Worm (Caenorhabditis elegans) whole organism, young adult: Measurements from ENCODE around the gene R02F11.3.

Experiments
- B0019.2 ChIP-seq: fragments of 200-800 bp; sonication (Bioruptor generic); conservative IDR thresholded peaks from 2 replicates; pipeline ENCODE4 v1.3.6; 2022; ENCODE audit warnings: missing genetic modification reagents, missing genetic modification characterization, missing compliant biosample characterization
- C06A6.2 ChIP-seq: fragments of 200-800 bp; sonication (Bioruptor generic); conservative IDR thresholded peaks from 2 replicates; pipeline ENCODE4 v1.3.6; 2022; ENCODE audit warnings: missing genetic modification characterization, missing compliant biosample characterization
- F22D6.2 ChIP-seq: sonication (generic microtip); optimal IDR thresholded peaks from 2 replicates; lab custom pipeline; 2016; ENCODE audit warnings: mild to moderate bottlenecking, missing genetic modification characterization, missing compliant biosample characterization
- F57A8.1 ChIP-seq: fragments of 200-800 bp; sonication (Bioruptor generic); optimal IDR thresholded peaks from 2 replicates; lab custom pipeline; 2018; ENCODE audit warnings: mild to moderate bottlenecking, missing genetic modification characterization, moderate library complexity, missing compliant biosample characterization
- T07F8.4 ChIP-seq: sonication (generic microtip); optimal IDR thresholded peaks from 2 replicates; lab custom pipeline; 2016; ENCODE audit warnings: mild to moderate bottlenecking, missing genetic modification characterization, moderate library complexity, missing compliant biosample characterization
- aptf-3 ChIP-seq: fragments of 200-800 bp; sonication (Bioruptor generic); IDR thresholded peaks from 2 replicates; pipeline ENCODE4 v1.3.6; 2022; ENCODE audit warnings: missing genetic modification characterization, missing compliant biosample characterization
- attf-5 ChIP-seq: fragments of 200-800 bp; sonication (Bioruptor generic); optimal IDR thresholded peaks from 2 replicates; lab custom pipeline; 2018; ENCODE audit warnings: mild to moderate bottlenecking, missing genetic modification characterization, missing compliant biosample characterization
- cebp-1 ChIP-seq, 2 experiments: fragments of 200-800 bp in 1 of 2; sonication (Bioruptor generic) in 1 of 2; sonication (generic microtip) in 1 of 2; IDR thresholded peaks in 1 of 2; optimal IDR thresholded peaks in 1 of 2; 2 replicates each; pipeline versions ENCODE4 v1.3.6 to Lab custom; 2017 to 2022; ENCODE audit warnings: missing compliant biosample characterization in 2 of 2, missing genetic modification characterization in 2 of 2, mild to moderate bottlenecking in 1 of 2, missing genetic modification reagents in 1 of 2, moderate library complexity in 1 of 2
- cebp-2 ChIP-seq: fragments of 200-800 bp; sonication (Bioruptor generic); IDR thresholded peaks from 2 replicates; pipeline ENCODE4 v1.3.6; 2022; ENCODE audit warnings: missing genetic modification characterization, missing compliant biosample characterization
- ceh-27 ChIP-seq: fragments of 200-800 bp; sonication (Bioruptor generic); optimal IDR thresholded peaks from 2 replicates; lab custom pipeline; 2018; ENCODE audit warnings: mild to moderate bottlenecking, missing genetic modification characterization, moderate library complexity, missing compliant biosample characterization
- chd-7 ChIP-seq: sonication (generic microtip); optimal IDR thresholded peaks from 2 replicates; lab custom pipeline; 2016; ENCODE audit warnings: mild to moderate bottlenecking, missing genetic modification characterization, moderate library complexity, missing compliant biosample characterization
- dpl-1 ChIP-seq: fragments of 150-350 bp; optimal IDR thresholded peaks from 2 replicates; lab custom pipeline; 2014; ENCODE audit warnings: missing biosample characterization, missing genetic modification reagents, missing genetic modification characterization
- egrh-3 ChIP-seq: fragments of 200-800 bp; sonication (Bioruptor generic); IDR thresholded peaks from 2 replicates; pipeline ENCODE4 v1.3.6; 2022; ENCODE audit warnings: missing genetic modification reagents, missing genetic modification characterization, missing compliant biosample characterization
- gei-17 ChIP-seq: fragments of 200-800 bp; sonication (Bioruptor generic); optimal IDR thresholded peaks from 2 replicates; lab custom pipeline; 2018; ENCODE audit warnings: mild to moderate bottlenecking, missing genetic modification characterization, missing compliant biosample characterization
- hmg-20 ChIP-seq: fragments of 200-800 bp; sonication (Bioruptor generic); IDR thresholded peaks from 2 replicates; pipeline ENCODE4 v1.3.6; 2022; ENCODE audit warnings: missing genetic modification reagents, missing genetic modification characterization, missing compliant biosample characterization
- let-526 ChIP-seq: fragments of 200-800 bp; sonication (Bioruptor generic); IDR thresholded peaks from 2 replicates; pipeline ENCODE4 v1.3.6; 2022; ENCODE audit warnings: missing genetic modification reagents, missing genetic modification characterization, missing compliant biosample characterization
- let-607 ChIP-seq, 2 experiments: fragments of 200-800 bp in 1 of 2; sonication (Bioruptor generic) in 1 of 2; sonication (generic microtip) in 1 of 2; optimal IDR thresholded peaks; 2 replicates each; lab custom pipeline; 2016 to 2018; ENCODE audit warnings: mild to moderate bottlenecking in 2 of 2, missing compliant biosample characterization in 2 of 2, missing genetic modification characterization in 2 of 2, moderate library complexity in 2 of 2, missing genotype in 1 of 2
- lin-35 ChIP-seq, 3 experiments: fragments of 150-350 bp in 2 of 3; sonication (generic microtip) in 1 of 3; optimal IDR thresholded peaks; 2 replicates each; lab custom pipeline; 2014 to 2018; ENCODE audit warnings: missing biosample characterization in 3 of 3, missing genetic modification characterization in 3 of 3, missing genetic modification reagents in 3 of 3
- lin-54 ChIP-seq: fragments of 200-800 bp; sonication (Bioruptor generic); optimal IDR thresholded peaks from 2 replicates; lab custom pipeline; 2018; ENCODE audit warnings: mild to moderate bottlenecking, missing genetic modification characterization, missing compliant biosample characterization
- lir-1 ChIP-seq: fragments of 200-800 bp; sonication (Bioruptor generic); conservative IDR thresholded peaks from 2 replicates; pipeline ENCODE4 v1.3.6; 2022; ENCODE audit warnings: missing genetic modification reagents, missing genetic modification characterization, missing compliant biosample characterization
- madf-10 ChIP-seq: sonication (generic microtip); optimal IDR thresholded peaks from 2 replicates; lab custom pipeline; 2016; ENCODE audit warnings: mild to moderate bottlenecking, missing genetic modification characterization, missing compliant biosample characterization
- madf-6 ChIP-seq: fragments of 200-800 bp; sonication (Bioruptor generic); IDR thresholded peaks from 2 replicates; pipeline ENCODE4 v1.3.6; 2022; ENCODE audit warnings: missing genetic modification reagents, missing genetic modification characterization, missing compliant biosample characterization
- madf-8 ChIP-seq: fragments of 200-800 bp; sonication (Bioruptor generic); conservative IDR thresholded peaks from 2 replicates; pipeline ENCODE4 v1.3.6; 2022; ENCODE audit warnings: missing genetic modification reagents, missing genetic modification characterization, missing compliant biosample characterization
- mcd-1 ChIP-seq: fragments of 200-800 bp; sonication (Bioruptor generic); IDR thresholded peaks from 2 replicates; pipeline ENCODE4 v1.3.6; 2022; ENCODE audit warnings: missing genetic modification reagents, missing genetic modification characterization, missing compliant biosample characterization
- mes-4 ChIP-seq: sonication (generic microtip); optimal IDR thresholded peaks from 2 replicates; lab custom pipeline; 2016; ENCODE audit warnings: missing genotype, missing genetic modification characterization, missing compliant biosample characterization
- nfyb-1 ChIP-seq: fragments of 200-800 bp; sonication (Bioruptor generic); IDR thresholded peaks from 2 replicates; pipeline ENCODE4 v1.3.6; 2022; ENCODE audit warnings: missing genetic modification reagents, missing genetic modification characterization, missing compliant biosample characterization
- nhr-120 ChIP-seq: fragments of 200-800 bp; sonication (Bioruptor generic); IDR thresholded peaks from 2 replicates; pipeline ENCODE4 v1.3.6; 2022; ENCODE audit warnings: missing genetic modification characterization, missing compliant biosample characterization
- pha-4 ChIP-seq: fragments of 150-350 bp; sonication (generic microtip); optimal IDR thresholded peaks from 2 replicates; lab custom pipeline; 2014; ENCODE audit warnings: missing biosample characterization, missing genetic modification reagents, missing genetic modification characterization
- rec-8 ChIP-seq, 2 experiments: sonication (generic microtip); optimal IDR thresholded peaks; 2 replicates each; lab custom pipeline; 2016; ENCODE audit warnings: mild to moderate bottlenecking in 2 of 2, missing genetic modification characterization in 2 of 2, missing genetic modification reagents in 2 of 2, missing genotype in 2 of 2, missing biosample characterization in 1 of 2, missing compliant biosample characterization in 1 of 2, moderate library complexity in 1 of 2
- snpc-1.1 ChIP-seq: sonication (generic microtip); optimal IDR thresholded peaks from 2 replicates; lab custom pipeline; 2017; ENCODE audit warnings: missing genetic modification characterization, mild to moderate bottlenecking, missing compliant biosample characterization, antibody characterized with exemption, moderate library complexity, missing genotype, missing genetic modification reagents; ENCODE audit not compliant: insufficient read depth
- somi-1 ChIP-seq: fragments of 200-800 bp; sonication (Bioruptor generic); optimal IDR thresholded peaks from 2 replicates; lab custom pipeline; 2018; ENCODE audit warnings: mild to moderate bottlenecking, missing genetic modification characterization, missing compliant biosample characterization
- zfh-2 ChIP-seq: fragments of 200-800 bp; sonication (Bioruptor generic); conservative IDR thresholded peaks from 2 replicates; pipeline ENCODE4 v1.3.6; 2022; ENCODE audit warnings: missing genetic modification reagents, missing genetic modification characterization, missing compliant biosample characterization
- ztf-22 ChIP-seq: fragments of 200-800 bp; sonication (Bioruptor generic); optimal IDR thresholded peaks from 2 replicates; lab custom pipeline; 2018; ENCODE audit warnings: mild to moderate bottlenecking, missing genetic modification characterization, moderate library complexity, missing compliant biosample characterization
- ztf-25 ChIP-seq: fragments of 200-800 bp; sonication (Bioruptor generic); IDR thresholded peaks from 2 replicates; pipeline ENCODE4 v1.3.6; 2022; ENCODE audit warnings: missing genetic modification reagents, missing genetic modification characterization, missing compliant biosample characterization
- ztf-6 ChIP-seq: fragments of 200-800 bp; sonication (Bioruptor generic); IDR thresholded peaks from 2 replicates; pipeline ENCODE4 v1.3.6; 2022; ENCODE audit warnings: missing genetic modification reagents, missing genetic modification characterization, missing compliant biosample characterization

R02F11.3 gene

DNA sequence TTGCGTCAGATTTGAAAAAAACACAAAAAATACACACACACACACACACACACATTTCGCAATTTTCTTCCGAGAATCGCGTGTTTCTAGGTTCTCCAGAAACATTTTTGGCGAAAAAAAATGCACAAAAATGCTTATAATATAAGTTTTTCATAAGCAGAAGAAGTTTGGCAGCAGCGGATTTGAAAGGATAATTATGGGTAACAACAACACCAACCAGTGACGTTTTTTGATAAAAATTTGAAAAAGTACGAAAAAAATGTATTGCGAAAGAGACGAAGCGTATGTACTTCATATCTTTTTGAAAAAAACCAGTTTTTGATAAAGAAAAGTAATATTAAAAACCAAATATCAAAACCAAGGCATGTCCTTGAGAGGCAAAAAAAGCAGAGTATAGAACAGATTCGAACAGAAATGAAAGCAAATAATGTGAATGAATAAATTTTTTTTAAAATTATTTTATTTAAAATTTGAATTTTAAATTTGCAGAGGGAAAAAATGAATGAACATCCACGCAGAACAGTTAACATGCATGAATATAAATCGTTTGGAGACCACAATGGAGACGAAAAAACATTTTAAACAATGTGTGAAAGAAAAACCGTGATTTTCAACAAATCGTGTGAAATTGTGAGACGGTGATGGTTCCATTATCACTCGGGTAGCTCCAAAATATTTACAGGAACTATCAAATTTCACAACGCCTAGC is 18.1 kb upstream of the R02F11.3 start (continued):
- TF ChIP-seq rec-8 (tag; optimal IDR thresholded peaks at IDR 0.05; lab: Kevin White, UChicago) (peak; percentile 7 to 43), chd-7 (peak; percentile 69)

DNA sequence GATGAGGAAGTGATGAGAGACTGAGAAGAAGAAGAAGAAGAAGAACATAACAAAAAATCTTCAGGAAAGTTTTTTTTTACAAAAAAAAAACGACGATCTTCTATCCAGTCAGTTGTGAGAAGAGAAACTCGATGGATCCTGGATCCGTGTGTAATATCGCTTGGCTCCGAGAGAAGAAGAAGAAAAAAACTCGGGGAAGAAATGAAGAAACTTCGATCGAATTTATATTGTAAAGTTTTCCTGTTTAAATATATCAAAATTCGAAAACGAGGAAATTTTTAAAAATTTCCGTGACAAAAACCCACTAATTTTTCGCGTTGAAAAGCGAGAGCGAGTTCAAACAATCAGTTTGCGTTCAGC is 17.6 kb upstream of the R02F11.3 start, which contains the start of gene adss-1:
TSS of gene adss-1 (minus strand) at position 101 of the 360 bp plus-strand sequence.
- TF ChIP-seq egrh-3 (no peak), ztf-22 (GFP tag; lab: Kevin White, UChicago) (no peak), mes-4 (tag; lab: Kevin White, UChicago) (no peak), F57A8.1 (GFP tag; lab: Kevin White, UChicago) (no peak), ceh-27 (GFP tag; lab: Kevin White, UChicago) (no peak), nhr-120 (GFP tag; lab: Robert Waterston, UW) (no peak), cebp-2 (GFP tag; lab: Robert Waterston, UW) (no peak), B0019.2 (no peak), aptf-3 (GFP tag; lab: Robert Waterston, UW) (no peak), lin-54 (no peak)

DNA sequence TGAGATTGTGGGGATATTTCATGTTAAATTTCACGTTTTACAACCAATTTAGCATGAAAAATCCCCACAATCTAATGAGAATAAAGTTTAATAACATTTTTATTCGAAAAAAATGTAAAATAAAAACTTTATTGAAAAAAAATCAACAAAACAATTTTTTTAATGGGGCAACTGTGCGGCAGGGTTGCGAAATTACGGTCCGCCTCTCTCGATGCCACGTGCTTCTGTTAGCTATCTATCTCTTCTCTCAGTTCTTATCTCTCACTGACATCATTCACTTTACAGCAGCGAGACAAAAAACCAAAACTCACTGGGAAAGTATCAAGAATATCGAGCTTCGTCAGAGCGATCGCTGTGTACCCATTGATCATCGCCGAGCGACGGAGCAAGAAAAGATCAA is 14.9 kb upstream of the R02F11.3 start:
- TF ChIP-seq F22D6.2 (tag; lab: Kevin White, UChicago) (no peak), cebp-1 (GFP tag; IDR thresholded peaks at IDR 0.05; lab: Robert Waterston, UW) (peak; percentile 84), cebp-1 (tag; optimal IDR thresholded peaks at IDR 0.05; lab: Kevin White, UChicago) (peak; percentile 95), somi-1 (GFP tag; lab: Kevin White, UChicago) (peak; percentile 36)

DNA sequence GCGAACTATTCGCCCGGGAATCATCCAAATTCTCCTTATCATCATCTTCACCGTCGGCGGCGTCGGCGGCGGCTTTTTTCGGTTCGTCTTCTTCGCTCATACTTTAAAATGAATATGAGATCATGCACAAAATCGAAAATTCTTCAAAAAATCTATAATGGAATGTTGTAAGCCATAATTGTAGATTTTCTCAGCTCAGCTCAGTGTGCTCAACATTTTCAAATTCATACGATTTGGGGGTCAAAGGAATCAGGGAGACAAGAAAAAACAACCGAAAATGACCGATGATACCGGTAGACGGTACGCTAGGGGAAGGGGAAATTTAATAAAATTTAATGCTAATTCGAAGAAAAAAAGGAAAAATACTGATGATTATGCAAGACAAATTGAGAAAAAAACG is 12.8 kb upstream of the R02F11.3 start, which contains the start of gene ccep-97:
TSS of gene ccep-97 (minus strand) at position 101 of the 400 bp plus-strand sequence.
- TF ChIP-seq mes-4 (tag; lab: Kevin White, UChicago) (no peak), pha-4 (tag; lab: Kevin White, UChicago) (no peak), madf-6 (GFP tag; lab: Robert Waterston, UW) (peak; percentile 31; the same call in 1 of the 2 replicates)

DNA sequence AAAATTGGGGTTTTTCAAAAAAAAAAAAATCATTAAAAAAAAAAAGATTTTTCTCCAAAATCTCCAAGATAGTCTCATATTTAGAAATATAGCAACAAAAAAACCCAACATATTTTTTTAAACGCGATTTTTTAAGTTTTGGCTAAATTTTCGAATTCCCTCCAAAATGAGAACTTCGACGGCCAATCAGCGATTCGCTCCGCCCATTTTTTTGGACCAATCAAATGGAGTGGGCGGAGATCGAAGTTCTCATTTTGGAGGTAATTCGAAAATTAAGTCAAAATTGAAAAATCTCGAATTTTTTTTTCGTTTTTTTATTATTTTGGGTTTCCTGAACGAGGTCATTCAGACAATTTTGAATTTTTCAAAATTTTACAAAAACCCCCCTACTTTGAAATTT is 8.1 kb upstream of the R02F11.3 start:
- TF ChIP-seq ceh-27 (GFP tag; lab: Kevin White, UChicago) (no peak), T07F8.4 (tag; lab: Kevin White, UChicago) (no peak), F22D6.2 (tag; lab: Kevin White, UChicago) (no peak), lir-1 (GFP tag; lab: Robert Waterston, UW) (no peak), madf-10 (tag; lab: Kevin White, UChicago) (no peak), nfyb-1 (no peak), zfh-2 (GFP tag; lab: Robert Waterston, UW) (no peak), ztf-25 (no peak), let-607 (tag; optimal IDR thresholded peaks at IDR 0.05; lab: Kevin White, UChicago) (no peak), egrh-3 (no peak), ztf-6 (no peak), cebp-2 (GFP tag; lab: Robert Waterston, UW) (no peak), gei-17 (GFP tag; lab: Kevin White, UChicago) (no peak), C06A6.2 (GFP tag; lab: Robert Waterston, UW) (no peak)

DNA sequence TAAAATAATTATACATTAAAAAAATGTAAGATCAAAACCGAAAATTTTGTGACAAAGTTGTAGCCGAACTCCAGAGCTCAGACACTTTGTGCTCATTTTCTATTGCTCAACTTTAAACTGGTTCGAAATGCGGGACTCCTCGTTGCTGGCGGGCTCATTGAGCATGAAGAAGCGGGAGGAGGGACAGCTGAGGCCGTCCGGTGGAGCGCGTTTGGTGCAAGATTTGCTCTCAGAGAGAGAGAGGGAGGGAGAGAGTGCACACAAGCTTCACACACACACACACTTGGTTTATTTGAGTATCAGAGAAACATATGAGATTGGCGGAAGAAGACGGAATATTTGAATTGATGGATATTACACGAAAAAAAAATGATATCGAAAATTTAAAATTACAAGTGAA is 4.9 kb upstream of the R02F11.3 start:
- TF ChIP-seq dpl-1 (GFP tag; lab: Kevin White, UChicago) = peak; percentile 5
- no peak for TF ChIP-seq snpc-1.1
- TF ChIP-seq lin-35 (GFP tag; optimal IDR thresholded peaks at IDR 0.05; lab: Kevin White, UChicago) = peak in 1 of 3 experiments; percentile 5
- 0 out of 2 replicates have a peak, but pooled peaks have one; percentile 21 for TF ChIP-seq madf-8 (GFP tag; lab: Robert Waterston, UW)
- TF ChIP-seq attf-5 = peak; percentile 12
- peak; percentile 5 for TF ChIP-seq ceh-27 (GFP tag; lab: Kevin White, UChicago)
- TF ChIP-seq cebp-1 (GFP tag; IDR thresholded peaks at IDR 0.05; lab: Robert Waterston, UW) = no peak
- TF ChIP-seq cebp-1 (tag; optimal IDR thresholded peaks at IDR 0.05; lab: Kevin White, UChicago) = peak; percentile 3
- peak; percentile 54; the same call in 1 of the 2 replicates for TF ChIP-seq egrh-3
- no peak for TF ChIP-seq hmg-20 (GFP tag; lab: Robert Waterston, UW)
- no peak for TF ChIP-seq let-526 (GFP tag; lab: Robert Waterston, UW)
- 0 out of 2 replicates have a peak, but pooled peaks have one; percentile 36 for TF ChIP-seq madf-6 (GFP tag; lab: Robert Waterston, UW)
- peak; percentile 89 for TF ChIP-seq zfh-2 (GFP tag; lab: Robert Waterston, UW)
- peak; percentile 60 for TF ChIP-seq mcd-1 (GFP tag; lab: Robert Waterston, UW)
- TF ChIP-seq, all 124 proteins: peak for 10
